Fruit fly (Drosophila melanogaster) ovary, adult (tissue): Measurements from ENCODE around the gene kmg.

ENCODE experiments used
- CG17801 ChIP-seq: fragments of 200-800 bp; optimal IDR thresholded peaks from 2 replicates; lab custom pipeline; 2019; ENCODE audit warnings: missing biosample characterization, mild to moderate bottlenecking, missing genetic modification characterization, moderate library complexity; ENCODE audit not compliant: partially characterized antibody

Gene kmg

DNA sequence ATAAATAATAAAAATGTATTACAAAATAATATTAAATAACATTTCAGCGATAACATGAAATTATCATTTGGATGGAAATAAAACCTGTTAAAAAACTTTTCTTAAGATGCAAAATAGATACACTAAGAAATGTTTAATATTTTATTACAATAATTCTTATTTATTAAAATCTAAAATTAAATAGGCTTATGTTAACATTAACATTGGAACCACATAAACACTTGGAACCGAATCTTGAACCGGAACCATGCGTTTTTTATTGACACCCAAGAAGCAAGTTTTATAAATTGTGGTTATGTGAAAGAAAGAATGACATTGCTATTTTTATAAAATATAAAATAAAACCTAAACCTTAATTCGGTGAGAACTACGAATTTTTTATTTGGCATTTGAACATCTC lies at the start of gene kmg:
Gene kmg (plus strand): TSS at position 301 of the 400 bp plus-strand sequence.
- TF ChIP-seq CG17801 (GFP tag; lab: Kevin White, UChicago), result no peak

DNA sequence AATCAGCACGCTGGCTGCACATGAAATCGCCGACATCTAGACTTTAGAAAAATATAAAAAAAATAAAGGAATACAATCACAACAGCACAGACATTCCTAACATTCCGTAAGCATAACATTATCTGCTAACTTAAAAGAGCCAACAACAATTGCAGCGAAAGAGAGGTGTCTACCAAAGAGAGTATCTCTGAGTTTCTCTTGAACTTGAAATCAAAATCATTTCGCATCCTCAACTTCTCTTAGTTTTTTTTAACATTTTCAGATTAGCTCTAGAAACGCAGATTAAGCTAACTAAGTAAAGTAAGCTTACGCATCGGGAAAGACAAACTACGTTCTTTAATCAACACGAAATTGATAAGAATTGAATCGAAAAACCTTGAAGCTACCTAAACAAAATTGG lies 46.7 kb upstream of the kmg start:
- no peak for TF ChIP-seq CG17801 (GFP tag; lab: Kevin White, UChicago)

DNA sequence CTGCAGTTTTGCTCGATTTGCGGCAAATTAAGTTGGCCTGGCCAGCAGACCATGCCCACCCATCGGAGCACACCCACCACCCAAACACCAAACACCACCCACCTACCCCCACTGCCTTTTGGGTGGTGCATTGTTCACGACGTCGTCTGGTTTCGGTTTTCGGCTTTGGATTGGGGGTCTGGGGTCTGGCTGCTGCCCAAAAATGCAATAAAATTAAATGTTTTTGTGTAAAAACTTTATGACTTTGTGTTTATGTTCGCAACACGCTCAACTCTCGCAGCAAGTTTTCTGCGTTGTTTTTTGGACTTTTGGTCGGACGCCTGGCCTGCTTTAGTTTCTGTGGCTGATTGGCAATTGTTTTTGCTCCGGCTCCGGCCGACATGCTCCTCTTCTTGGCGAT lies 43.6 kb upstream of the kmg start:
- TF ChIP-seq CG17801 (GFP tag; lab: Kevin White, UChicago), result no peak

DNA sequence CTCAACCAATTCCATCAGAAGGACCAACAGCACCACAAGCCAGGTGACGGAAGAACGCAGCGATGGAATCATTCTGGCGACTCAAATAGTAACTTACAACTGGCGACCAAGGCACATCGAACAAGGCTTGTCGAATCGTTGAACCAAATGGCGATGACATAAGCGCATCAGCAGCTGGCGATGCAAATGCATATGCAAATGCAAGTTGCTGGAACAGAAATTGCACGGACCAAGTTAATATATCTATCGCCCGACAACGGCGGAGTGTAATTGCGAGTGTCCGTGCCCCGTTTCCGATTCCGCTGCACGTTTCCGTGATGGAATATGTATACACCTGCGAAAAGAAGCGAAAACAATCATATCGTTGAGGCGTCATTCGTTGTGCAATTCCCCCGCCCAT lies 41.3 kb upstream of the kmg start, which contains the start of the genes CG44198 and CG43050:
Gene CG44198 (minus strand): TSS at position 101 of the 400 bp plus-strand sequence.
Gene CG43050 (plus strand): TSS at position 261 of the 400 bp plus-strand sequence.
- no peak for TF ChIP-seq CG17801 (GFP tag; lab: Kevin White, UChicago)

DNA sequence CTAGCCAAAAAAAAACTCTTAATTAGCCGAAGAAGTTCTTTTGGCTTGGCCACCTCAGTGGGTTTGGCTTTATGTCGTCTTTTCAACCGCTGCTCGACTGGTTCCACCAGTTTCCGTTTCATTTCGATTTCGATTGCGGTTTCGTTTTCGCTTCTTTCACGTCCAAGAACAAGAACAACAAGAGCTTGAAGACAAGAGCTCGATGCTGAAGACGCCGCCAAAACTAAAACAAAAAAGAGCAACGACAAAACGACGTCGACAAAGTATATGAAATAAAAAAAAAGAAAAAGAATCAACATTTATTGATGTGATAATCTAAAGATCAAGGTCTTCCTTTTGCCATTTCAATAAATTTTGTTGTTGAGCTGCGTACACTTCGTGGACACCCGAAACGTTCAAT lies 37.8 kb upstream of the kmg start:
- no peak for TF ChIP-seq CG17801 (GFP tag; lab: Kevin White, UChicago)

DNA sequence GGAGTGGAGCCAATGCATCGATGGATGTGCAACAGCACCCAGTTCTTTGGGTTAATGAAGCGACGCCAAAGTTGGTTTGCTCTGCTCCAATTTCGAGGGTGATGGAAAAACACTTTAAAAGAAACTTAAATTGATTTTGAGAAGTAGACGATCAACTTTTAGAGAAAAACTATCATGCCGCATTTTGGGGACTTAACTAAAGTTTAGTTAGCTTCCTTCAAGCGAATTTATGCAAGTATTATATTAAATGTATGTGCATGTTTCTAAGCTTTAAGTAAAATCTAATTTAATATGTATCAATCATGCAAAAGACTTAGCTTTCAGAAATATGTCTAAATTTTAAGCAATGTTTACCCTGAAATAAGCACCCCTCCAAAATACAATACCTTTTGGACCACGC lies 30.0 kb upstream of the kmg start, which contains the start of gene CG5122:
Gene CG5122 (plus strand): TSS at position 301 of the 400 bp plus-strand sequence.
- TF ChIP-seq CG17801 (GFP tag; lab: Kevin White, UChicago), result no peak

DNA sequence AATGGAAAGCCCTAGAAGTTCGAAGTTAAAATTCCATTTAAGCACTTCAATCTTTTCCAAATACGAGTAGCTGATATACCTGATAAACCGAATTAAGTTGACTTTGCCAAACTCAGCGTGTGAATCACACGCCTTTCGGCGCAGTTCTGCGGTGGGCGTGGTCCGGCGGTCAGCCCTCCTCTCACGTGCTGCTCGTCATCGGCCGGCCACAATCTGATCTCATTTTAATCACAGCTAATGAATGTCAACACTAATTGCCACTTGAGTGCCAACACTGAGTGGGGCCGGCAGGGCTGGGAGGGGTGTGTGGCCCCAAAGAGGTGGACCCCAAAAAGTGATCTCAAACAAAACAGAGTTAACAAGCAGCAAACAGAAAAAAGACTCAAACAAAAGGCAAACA lies 24.4 kb upstream of the kmg start:
- TF ChIP-seq CG17801 (GFP tag; lab: Kevin White, UChicago), result no peak

DNA sequence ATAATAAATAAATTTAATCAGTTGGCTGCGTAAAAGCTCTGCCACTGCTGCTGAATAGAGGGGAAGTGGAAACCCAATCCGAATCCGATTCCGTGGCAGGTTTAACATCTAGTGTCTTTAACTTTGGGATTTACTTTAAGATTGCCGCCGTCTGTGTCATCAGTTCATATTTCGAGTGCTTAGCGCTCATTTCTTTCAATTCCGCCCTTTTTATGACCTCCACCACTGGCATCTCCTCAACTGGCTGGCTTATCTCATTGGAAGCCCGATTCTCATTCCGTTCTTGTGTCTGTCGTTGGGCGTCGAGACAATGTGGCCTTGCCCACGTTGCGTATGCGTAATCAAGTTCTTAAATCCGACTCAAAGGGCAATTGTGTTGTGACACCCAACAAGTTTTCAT lies 19.4 kb upstream of the kmg start:
- TF ChIP-seq CG17801 (GFP tag; lab: Kevin White, UChicago), result no peak

DNA sequence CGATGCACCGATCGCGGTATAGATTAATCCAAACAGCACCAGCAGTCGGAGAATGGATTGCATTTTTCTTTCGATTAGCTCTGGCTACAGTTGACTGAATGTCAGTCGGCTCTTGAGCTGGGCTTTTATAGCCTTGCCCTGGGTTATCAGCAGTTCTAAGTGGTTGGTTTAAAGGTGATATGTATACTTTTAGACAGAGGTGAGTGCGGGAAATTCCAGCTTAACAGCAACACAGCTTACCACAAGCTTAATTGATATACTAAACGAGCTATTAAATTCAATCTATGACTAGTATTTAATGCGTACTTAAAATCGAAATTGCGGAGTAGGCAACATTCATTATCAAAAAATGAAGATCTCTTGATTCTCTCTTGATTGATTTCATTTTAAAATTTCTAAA lies 17.5 kb upstream of the kmg start, which contains the start of gene CG9928:
Gene CG9928 (minus strand): TSS at position 101 of the 400 bp plus-strand sequence.
- TF ChIP-seq CG17801 (GFP tag; lab: Kevin White, UChicago), result no peak

DNA sequence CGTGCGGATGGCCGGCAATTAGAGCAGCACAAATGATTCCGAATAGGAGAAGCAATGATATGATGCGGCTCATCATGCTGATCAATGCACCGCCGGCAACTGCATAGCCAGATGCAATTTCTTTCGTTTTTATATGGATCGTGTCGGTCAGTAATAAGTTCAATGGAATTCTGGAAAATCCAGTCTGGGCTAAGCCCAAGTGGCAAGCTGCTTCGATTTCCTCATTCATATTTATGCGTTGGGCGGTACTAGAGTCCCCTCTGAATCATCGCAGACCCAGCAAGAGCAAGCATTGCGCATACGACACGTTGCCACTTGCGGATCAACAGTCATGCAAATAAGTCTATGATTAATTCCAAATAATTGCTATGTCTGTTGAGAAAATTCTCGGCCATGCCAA lies 16.8 kb upstream of the kmg start, which contains the start of gene CG16978:
Gene CG16978 (minus strand): TSS at position 101 of the 400 bp plus-strand sequence.
- TF ChIP-seq CG17801 (GFP tag; lab: Kevin White, UChicago), result no peak

DNA sequence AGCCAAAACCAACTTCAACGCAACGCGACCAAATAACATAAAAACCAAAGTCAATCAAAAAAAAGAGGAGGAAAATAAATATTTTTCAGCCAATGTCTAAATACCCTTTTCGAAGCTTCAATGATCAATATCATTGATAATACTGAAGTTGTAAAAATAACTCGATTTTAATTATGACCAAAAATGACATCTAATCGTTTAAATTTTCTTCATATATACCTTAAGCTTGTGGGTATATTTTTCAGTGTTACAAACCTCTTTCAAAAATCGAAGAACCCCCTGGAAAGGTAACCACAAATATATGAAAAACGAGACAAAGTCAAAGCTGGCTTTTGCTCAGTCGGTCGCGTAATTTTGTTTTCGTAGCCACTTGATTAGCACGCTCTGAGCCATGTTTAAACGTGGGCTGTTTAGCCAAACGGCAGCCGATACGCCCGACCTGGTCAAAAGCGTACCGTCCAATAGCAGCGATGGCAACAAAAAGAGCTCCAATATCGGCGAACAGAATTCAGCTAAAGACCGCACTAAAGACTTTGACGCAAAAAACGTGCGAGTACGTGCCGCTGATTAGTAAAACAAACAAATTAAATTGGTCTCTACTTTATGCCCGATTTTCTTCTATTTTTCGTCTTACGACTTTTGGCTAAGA lies 15.2 kb upstream of the kmg start:
- peak; percentile 39 for TF ChIP-seq CG17801 (GFP tag; lab: Kevin White, UChicago)

DNA sequence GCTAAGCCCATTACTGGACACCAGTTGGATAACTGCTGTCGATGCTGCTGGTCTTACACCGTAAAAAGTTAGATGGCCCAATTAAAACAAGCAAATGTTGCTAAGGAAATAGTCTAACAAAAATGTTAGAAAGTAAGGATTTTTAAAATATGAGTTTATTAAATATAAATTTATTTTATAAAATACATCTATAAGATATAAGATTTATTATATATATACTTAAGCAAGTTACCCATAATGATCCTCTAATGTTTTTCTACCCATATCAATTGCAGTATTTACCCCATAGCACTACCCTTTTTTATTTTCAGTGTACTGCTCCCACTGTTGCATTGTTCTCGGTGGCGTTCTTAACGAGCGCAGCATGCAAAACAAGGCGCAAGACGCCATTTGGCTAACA lies 14.1 kb upstream of the kmg start:
- TF ChIP-seq CG17801 (GFP tag; lab: Kevin White, UChicago), result no peak

DNA sequence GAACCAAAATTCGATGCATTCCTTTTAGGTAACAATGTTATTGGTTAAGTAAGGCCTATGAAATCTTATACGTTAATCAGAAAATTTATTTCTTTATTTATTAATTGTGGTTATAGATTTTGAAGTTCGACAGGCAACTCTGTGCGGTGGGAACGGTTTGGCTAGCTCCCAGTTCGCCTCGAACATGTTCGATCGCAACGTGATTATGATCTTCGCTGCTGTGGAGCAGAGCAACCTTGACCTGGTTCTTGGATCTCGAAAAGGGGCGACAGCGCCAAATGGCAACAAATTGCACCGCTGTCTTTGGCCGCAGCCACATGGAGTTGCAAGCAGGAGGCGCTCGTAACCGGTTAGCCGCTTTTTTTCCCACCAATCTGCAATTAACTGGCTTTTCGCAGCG lies 6.0 kb upstream of the kmg start:
- TF ChIP-seq CG17801 (GFP tag; lab: Kevin White, UChicago), result no peak

DNA sequence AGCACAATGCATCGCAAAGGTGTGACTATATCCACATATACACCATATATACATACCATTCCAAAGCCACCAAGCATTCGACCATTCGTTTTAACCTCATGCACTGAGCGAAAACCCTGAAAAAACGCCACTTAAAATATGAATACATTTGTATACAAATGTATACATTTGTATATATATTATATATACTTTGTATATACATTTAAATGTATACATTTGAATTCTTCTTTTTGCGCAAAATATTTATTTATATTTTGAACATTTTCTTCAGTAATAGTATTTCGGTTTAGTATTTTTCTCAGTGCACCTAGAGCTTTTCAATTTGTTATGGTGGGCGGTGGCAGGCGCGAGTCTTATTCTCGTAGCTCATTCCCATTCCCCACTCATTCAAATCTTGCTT lies 4.0 kb upstream of the kmg start:
- TF ChIP-seq CG17801 (GFP tag; lab: Kevin White, UChicago), result no peak

DNA sequence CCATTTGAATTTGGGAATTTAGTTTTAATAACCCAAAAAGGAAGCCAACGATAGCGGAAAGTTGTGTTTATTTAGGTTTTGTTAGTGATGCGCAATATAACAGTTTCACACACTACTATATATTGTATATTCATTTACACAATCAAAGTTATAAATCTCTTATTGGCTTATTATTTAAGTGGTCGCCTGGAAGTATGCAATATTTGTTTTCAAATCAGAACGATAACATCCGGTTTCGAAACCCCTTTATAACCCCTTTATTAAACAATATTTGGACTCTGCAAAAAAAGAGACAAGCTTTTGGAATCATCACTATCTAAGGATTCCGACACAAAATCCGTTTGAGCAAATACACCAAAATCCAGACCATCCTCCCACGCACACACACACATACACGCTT lies 2.4 kb upstream of the kmg start:
- TF ChIP-seq CG17801 (GFP tag; lab: Kevin White, UChicago), result peak; percentile 27

DNA sequence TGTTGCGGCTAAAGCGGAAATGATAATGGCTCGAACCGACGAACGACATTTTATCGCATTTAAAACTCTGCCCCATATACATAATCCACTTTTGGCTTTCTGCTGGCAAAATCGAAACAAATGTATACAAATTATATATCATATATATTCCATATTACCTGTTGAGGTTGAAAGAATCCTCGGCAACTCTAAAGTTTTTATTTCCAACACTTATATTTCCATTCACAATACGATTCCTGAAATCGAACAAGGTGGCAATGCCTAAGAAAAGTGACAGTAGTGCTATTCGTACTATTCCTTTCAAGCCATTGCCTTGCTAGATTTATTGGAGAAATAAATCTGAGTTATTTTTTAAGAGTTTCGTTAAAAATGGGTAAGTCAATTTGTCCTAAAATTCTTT lies 1.8 kb upstream of the kmg start, which contains the start of gene Pk34A:
Gene Pk34A (plus strand): TSS at position 301 of the 400 bp plus-strand sequence.
- TF ChIP-seq CG17801 (GFP tag; lab: Kevin White, UChicago), result no peak
